Worm (Caenorhabditis elegans) whole organism, young adult: ENCODE data around the gene hum-5.

ENCODE experiments used
- B0019.2 ChIP-seq: fragments of 200-800 bp; sonication (Bioruptor generic); conservative IDR thresholded peaks from 2 replicates; pipeline ENCODE4 v1.3.6; 2022; ENCODE audit warnings: missing genetic modification reagents, missing genetic modification characterization, missing compliant biosample characterization
- aptf-3 ChIP-seq: fragments of 200-800 bp; sonication (Bioruptor generic); IDR thresholded peaks from 2 replicates; pipeline ENCODE4 v1.3.6; 2022; ENCODE audit warnings: missing genetic modification characterization, missing compliant biosample characterization
- chd-7 ChIP-seq: sonication (generic microtip); optimal IDR thresholded peaks from 2 replicates; lab custom pipeline; 2016; ENCODE audit warnings: mild to moderate bottlenecking, missing genetic modification characterization, moderate library complexity, missing compliant biosample characterization
- unc-62 ChIP-seq: fragments of 150-350 bp; optimal IDR thresholded peaks from 2 replicates; lab custom pipeline; 2014; ENCODE audit warnings: missing biosample characterization, missing genetic modification reagents, missing genetic modification characterization

ce11 chrIII:4005446-4006192, 31.0 kb downstream of the hum-5 start, which contains the start of gene pxd-1:
- TF ChIP-seq chd-7 (tag; lab: Kevin White, UChicago) (no peak), aptf-3 (GFP tag; lab: Robert Waterston, UW) (no peak), unc-62 (GFP tag; lab: Kevin White, UChicago) (no peak), B0019.2 (GFP tag; lab: Robert Waterston, UW) (no peak)
